1 fruit fly cellular context compared by ENCODE assay signal in the genomic region with DNA sequence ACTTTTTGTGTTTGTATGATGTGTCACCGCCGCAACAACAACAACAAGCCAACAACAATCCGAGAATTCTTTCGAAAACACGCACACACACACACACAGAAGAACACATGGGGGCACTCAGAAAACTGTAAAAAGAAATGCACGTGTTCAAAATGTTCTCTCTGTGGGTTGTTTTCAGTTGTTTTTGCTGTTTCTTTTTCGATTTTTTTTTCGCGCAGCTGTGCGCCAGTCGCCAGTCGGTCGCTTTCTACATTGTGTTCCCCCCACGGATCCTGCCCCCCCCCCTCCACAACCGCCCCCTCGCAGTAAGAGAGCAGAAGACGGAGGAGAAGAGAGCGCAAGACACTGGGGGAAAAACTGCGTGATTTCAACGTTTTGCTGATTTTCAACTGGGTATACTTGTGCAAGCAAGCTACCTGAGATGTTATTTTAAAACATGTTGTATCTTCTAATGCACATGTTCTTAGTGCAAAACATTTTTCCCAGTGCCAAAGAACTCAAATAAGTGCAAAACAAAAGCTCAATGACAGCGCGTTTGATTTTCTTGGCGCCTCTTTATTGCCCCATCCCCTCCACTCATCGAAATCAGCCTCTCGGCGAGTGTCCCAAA.
TF ChIP-seq lines count a peak whose summit lies in the region.

No protein-coding gene starts in this region.

TF ChIP-seq in whole organism, embryonic, 481 proteins besides CTCF, POLR2A, EP300 and RAD21 (continued from another document and continues in another):
- TF ChIP-seq pan (optimal IDR thresholded peaks at IDR 0.05; lab: Kevin White, UChicago) (no peak), pan (GFP tag; optimal IDR thresholded peaks at IDR 0.05 in 1 of 2, IDR thresholded peaks at IDR 0.05 in 1 of 2) (peak in 1 of 2 experiments; percentile 63), CG10654 (GFP tag; optimal IDR thresholded peaks at IDR 0.05; lab: Kevin White, UChicago) (no peak), CG2875 (GFP tag; optimal IDR thresholded peaks at IDR 0.05; lab: Kevin White, UChicago) (no peak), Doc2 (GFP tag; IDR thresholded peaks at IDR 0.05; lab: Robert Waterston, UW) (no peak), NC2α (GFP tag; optimal IDR thresholded peaks at IDR 0.05; lab: Kevin White, UChicago) (no peak), Dip3 (GFP tag; optimal IDR thresholded peaks at IDR 0.05; lab: Kevin White, UChicago) (no peak), repo (GFP tag; optimal IDR thresholded peaks at IDR 0.05; lab: Kevin White, UChicago) (no peak), CG17385 (GFP tag; optimal IDR thresholded peaks at IDR 0.05; lab: Kevin White, UChicago) (no peak), dpn (GFP tag; optimal IDR thresholded peaks at IDR 0.05; lab: Kevin White, UChicago) (peak in 1 of 2 experiments; percentile 32), CG16863 (GFP tag; optimal IDR thresholded peaks at IDR 0.05; lab: Kevin White, UChicago) (no peak), MESR4 (GFP tag; optimal IDR thresholded peaks at IDR 0.05; lab: Kevin White, UChicago) (no peak), trh (GFP tag; optimal IDR thresholded peaks at IDR 0.05; lab: Kevin White, UChicago) (no peak), pita (GFP tag; optimal IDR thresholded peaks at IDR 0.05; lab: Kevin White, UChicago) (no peak), CG4328 (GFP tag; optimal IDR thresholded peaks at IDR 0.05; lab: Kevin White, UChicago) (no peak), zfh1 (GFP tag; IDR thresholded peaks at IDR 0.05; lab: Robert Waterston, UW) (peak; percentile 61; the same call in 2 of the 3 replicates), CG12942 (GFP tag; optimal IDR thresholded peaks at IDR 0.05; lab: Kevin White, UChicago) (no peak), pb (GFP tag; optimal IDR thresholded peaks at IDR 0.05; lab: Kevin White, UChicago) (no peak), CG17361 (GFP tag; IDR thresholded peaks at IDR 0.05; lab: Robert Waterston, UW) (0 out of 3 replicates have a peak, but pooled peaks have one; percentile 36), CG3407 (GFP tag; optimal IDR thresholded peaks at IDR 0.05; lab: Kevin White, UChicago) (no peak), BtbVII (GFP tag; optimal IDR thresholded peaks at IDR 0.05; lab: Kevin White, UChicago) (no peak), org-1 (GFP tag; optimal IDR thresholded peaks at IDR 0.05; lab: Kevin White, UChicago) (peak; percentile 12), CG3163 (GFP tag; optimal IDR thresholded peaks at IDR 0.05; lab: Kevin White, UChicago) (no peak), CHES-1-like (GFP tag; optimal IDR thresholded peaks at IDR 0.05; lab: Kevin White, UChicago) (no peak), stwl (tag; optimal IDR thresholded peaks at IDR 0.05; lab: Kevin White, UChicago) (no peak), wek (GFP tag; optimal IDR thresholded peaks at IDR 0.05; lab: Kevin White, UChicago) (no peak), CG1024 (GFP tag; IDR thresholded peaks at IDR 0.05; lab: Robert Waterston, UW) (no peak), Aef1 (GFP tag; IDR thresholded peaks at IDR 0.05; lab: Robert Waterston, UW) (0 out of 3 replicates have a peak, but pooled peaks have one; percentile 27), lmd (GFP tag; IDR thresholded peaks at IDR 0.05; lab: Robert Waterston, UW) (peak; percentile 77), CG7556 (GFP tag; optimal IDR thresholded peaks at IDR 0.05; lab: Kevin White, UChicago) (peak; percentile 1), sima (GFP tag; optimal IDR thresholded peaks at IDR 0.05; lab: Kevin White, UChicago) (no peak), nmo (GFP tag; optimal IDR thresholded peaks at IDR 0.05; lab: Kevin White, UChicago) (no peak), Stat92E (GFP tag; optimal IDR thresholded peaks at IDR 0.05; lab: Kevin White, UChicago) (no peak), gt (GFP tag; IDR thresholded peaks at IDR 0.05; lab: Robert Waterston, UW) (no peak), ewg (GFP tag; optimal IDR thresholded peaks at IDR 0.05; lab: Kevin White, UChicago) (no peak), Drgx (GFP tag; IDR thresholded peaks at IDR 0.05; lab: Robert Waterston, UW) (peak; percentile 79), Dad (GFP tag; optimal IDR thresholded peaks at IDR 0.05; lab: Kevin White, UChicago) (no peak), NK7.1 (GFP tag; optimal IDR thresholded peaks at IDR 0.05; lab: Kevin White, UChicago) (no peak), sd (tag; optimal IDR thresholded peaks at IDR 0.05; lab: Kevin White, UChicago) (peak; percentile 35), trem (tag; optimal IDR thresholded peaks at IDR 0.05; lab: Kevin White, UChicago) (no peak), nerfin-2 (GFP tag; IDR thresholded peaks at IDR 0.05; lab: Robert Waterston, UW; ENCODE audit: partially characterized antibody) (no peak), CG8359 (GFP tag; optimal IDR thresholded peaks at IDR 0.05; lab: Kevin White, UChicago; ENCODE audit: borderline replicate concordance) (no peak), CG4854 (GFP tag; optimal IDR thresholded peaks at IDR 0.05; lab: Kevin White, UChicago) (no peak), CG17359 (tag; optimal IDR thresholded peaks at IDR 0.05; lab: Kevin White, UChicago) (peak; percentile 41), unc-4 (GFP tag; IDR thresholded peaks at IDR 0.05; lab: Robert Waterston, UW; ENCODE audit: partially characterized antibody) (no peak), Awh (GFP tag; IDR thresholded peaks at IDR 0.05; lab: Robert Waterston, UW) (no peak), pnt (GFP tag; optimal IDR thresholded peaks at IDR 0.05; lab: Kevin White, UChicago) (no peak), CG18599 (GFP tag; optimal IDR thresholded peaks at IDR 0.05; lab: Kevin White, UChicago) (peak; percentile 47), jing (GFP tag; optimal IDR thresholded peaks at IDR 0.05; lab: Kevin White, UChicago) (no peak), amos (GFP tag; IDR thresholded peaks at IDR 0.05; lab: Robert Waterston, UW; ENCODE audit: partially characterized antibody) (no peak), B-H2 (GFP tag; optimal IDR thresholded peaks at IDR 0.05; lab: Kevin White, UChicago) (no peak), lab (GFP tag; optimal IDR thresholded peaks at IDR 0.05; lab: Kevin White, UChicago) (peak; percentile 41), ssp (GFP tag; IDR thresholded peaks at IDR 0.05; lab: Robert Waterston, UW) (0 out of 2 replicates have a peak, but pooled peaks have one; percentile 21), cato (GFP tag; optimal IDR thresholded peaks at IDR 0.05; lab: Kevin White, UChicago; ENCODE audit: borderline replicate concordance) (no peak), aop (GFP tag; IDR thresholded peaks at IDR 0.05; lab: Robert Waterston, UW) (no peak), CG1529 (GFP tag; optimal IDR thresholded peaks at IDR 0.05; lab: Kevin White, UChicago) (no peak), CG34224 (GFP tag; IDR thresholded peaks at IDR 0.05; lab: Robert Waterston, UW; ENCODE audit: partially characterized antibody) (no peak), CG14860 (GFP tag; IDR thresholded peaks at IDR 0.05; lab: Robert Waterston, UW; ENCODE audit: partially characterized antibody) (no peak), CG6813 (GFP tag; optimal IDR thresholded peaks at IDR 0.05; lab: Kevin White, UChicago) (no peak), Hey (tag; optimal IDR thresholded peaks at IDR 0.05; lab: Kevin White, UChicago) (no peak), Max (GFP tag; optimal IDR thresholded peaks at IDR 0.05; lab: Kevin White, UChicago) (no peak), CG7745 (tag; optimal IDR thresholded peaks at IDR 0.05; lab: Kevin White, UChicago) (no peak), CG11696 (GFP tag; IDR thresholded peaks at IDR 0.05; lab: Robert Waterston, UW) (0 out of 2 replicates have a peak, but pooled peaks have one; percentile 31), CG8281 (tag; optimal IDR thresholded peaks at IDR 0.05; lab: Kevin White, UChicago) (no peak), CG13424 (tag; optimal IDR thresholded peaks at IDR 0.05; lab: Kevin White, UChicago) (peak; percentile 20), CG12071 (GFP tag; optimal IDR thresholded peaks at IDR 0.05; lab: Kevin White, UChicago) (peak; percentile 23), zen2 (GFP tag; IDR thresholded peaks at IDR 0.05; lab: Robert Waterston, UW; ENCODE audit: partially characterized antibody) (no peak), bowl (GFP tag; IDR thresholded peaks at IDR 0.05; lab: Robert Waterston, UW) (no peak), NC2β (GFP tag; optimal IDR thresholded peaks at IDR 0.05; lab: Kevin White, UChicago) (no peak), CG1602 (GFP tag; optimal IDR thresholded peaks at IDR 0.05; lab: Kevin White, UChicago) (no peak), Nf-YA (GFP tag; IDR thresholded peaks at IDR 0.05; lab: Robert Waterston, UW) (0 out of 2 replicates have a peak, but pooled peaks have one; percentile 36), onecut (GFP tag; IDR thresholded peaks at IDR 0.05; lab: Robert Waterston, UW) (no peak), Atf6 (GFP tag; IDR thresholded peaks at IDR 0.05; lab: Robert Waterston, UW) (no peak; the same call in 1 of the 2 replicates), CG11456 (GFP tag; IDR thresholded peaks at IDR 0.05; lab: Robert Waterston, UW) (peak; percentile 63; the same call in 2 of the 3 replicates), peb (GFP tag; IDR thresholded peaks at IDR 0.05; lab: Robert Waterston, UW) (no peak), fd3F (GFP tag; optimal IDR thresholded peaks at IDR 0.05; lab: Kevin White, UChicago) (no peak), CG17829 (tag; optimal IDR thresholded peaks at IDR 0.05; lab: Kevin White, UChicago) (no peak), CG9797 (GFP tag; optimal IDR thresholded peaks at IDR 0.05; lab: Kevin White, UChicago) (no peak), CG14050 (GFP tag; IDR thresholded peaks at IDR 0.05; lab: Robert Waterston, UW) (no peak), Hmx (GFP tag; optimal IDR thresholded peaks at IDR 0.05; lab: Kevin White, UChicago) (no peak), row (GFP tag; IDR thresholded peaks at IDR 0.05; lab: Robert Waterston, UW) (peak; percentile 63), tx (GFP tag; optimal IDR thresholded peaks at IDR 0.05; lab: Kevin White, UChicago) (no peak), CG10274 (GFP tag; optimal IDR thresholded peaks at IDR 0.05; lab: Kevin White, UChicago) (no peak), CrebB (tag; optimal IDR thresholded peaks at IDR 0.05; lab: Kevin White, UChicago) (no peak), CG6254 (GFP tag; optimal IDR thresholded peaks at IDR 0.05; lab: Kevin White, UChicago) (no peak), Abd-B (GFP tag; optimal IDR thresholded peaks at IDR 0.05; lab: Kevin White, UChicago) (no peak), fru (optimal IDR thresholded peaks at IDR 0.05; lab: Kevin White, UChicago) (no peak), ac (GFP tag; optimal IDR thresholded peaks at IDR 0.05; lab: Kevin White, UChicago) (no peak), Bdp1 (GFP tag; optimal IDR thresholded peaks at IDR 0.05; lab: Kevin White, UChicago) (no peak), croc (GFP tag; conservative IDR thresholded peaks at IDR 0.05; lab: Robert Waterston, UW) (no peak), Scr (GFP tag; IDR thresholded peaks at IDR 0.05; lab: Robert Waterston, UW; ENCODE audit: partially characterized antibody) (no peak), knrl (GFP tag; IDR thresholded peaks at IDR 0.05; lab: Robert Waterston, UW; ENCODE audit: partially characterized antibody) (no peak), CG2199 (GFP tag; IDR thresholded peaks at IDR 0.05; lab: Robert Waterston, UW) (no peak), lov (optimal IDR thresholded peaks at IDR 0.05; lab: Kevin White, UChicago) (no peak), lov (GFP tag; IDR thresholded peaks at IDR 0.05; lab: Robert Waterston, UW) (0 out of 3 replicates have a peak, but pooled peaks have one; percentile 10), CG4424 (GFP tag; optimal IDR thresholded peaks at IDR 0.05; lab: Kevin White, UChicago) (no peak), CG15601 (tag; optimal IDR thresholded peaks at IDR 0.05; lab: Kevin White, UChicago) (no peak), CG6683 (GFP tag; optimal IDR thresholded peaks at IDR 0.05; lab: Kevin White, UChicago) (no peak), Eip74EF (GFP tag; optimal IDR thresholded peaks at IDR 0.05; lab: Kevin White, UChicago) (no peak), jumu (GFP tag; optimal IDR thresholded peaks at IDR 0.05; lab: Kevin White, UChicago) (no peak), lbe (GFP tag; optimal IDR thresholded peaks at IDR 0.05; lab: Kevin White, UChicago) (no peak), bab2 (GFP tag; optimal IDR thresholded peaks at IDR 0.05; lab: Kevin White, UChicago) (no peak), chif (GFP tag; optimal IDR thresholded peaks at IDR 0.05; lab: Kevin White, UChicago) (no peak), CG10979 (tag; optimal IDR thresholded peaks at IDR 0.05; lab: Kevin White, UChicago) (peak; percentile 11), Kr (GFP tag; optimal IDR thresholded peaks at IDR 0.05; lab: Kevin White, UChicago) (no peak), CoRest (tag; optimal IDR thresholded peaks at IDR 0.05; lab: Kevin White, UChicago) (peak; percentile 11), CG10959 (GFP tag; IDR thresholded peaks at IDR 0.05; lab: Robert Waterston, UW) (no peak), nom (GFP tag; optimal IDR thresholded peaks at IDR 0.05; lab: Kevin White, UChicago) (peak; percentile 36), ci (GFP tag; IDR thresholded peaks at IDR 0.05; lab: Robert Waterston, UW) (0 out of 3 replicates have a peak, but pooled peaks have one; percentile 51), CG7963 (GFP tag; IDR thresholded peaks at IDR 0.05; lab: Robert Waterston, UW; ENCODE audit: partially characterized antibody) (no peak), NfI (GFP tag; optimal IDR thresholded peaks at IDR 0.05; lab: Kevin White, UChicago) (peak; percentile 19), tap (tag; optimal IDR thresholded peaks at IDR 0.05; lab: Kevin White, UChicago) (peak; percentile 17), p53 (GFP tag; optimal IDR thresholded peaks at IDR 0.05; lab: Kevin White, UChicago) (no peak), Opbp (GFP tag; IDR thresholded peaks at IDR 0.05; lab: Robert Waterston, UW; ENCODE audit: partially characterized antibody) (no peak), D (optimal IDR thresholded peaks at IDR 0.05; lab: Kevin White, UChicago) (no peak), D (GFP tag; optimal IDR thresholded peaks at IDR 0.05; lab: Kevin White, UChicago) (no peak), sim (GFP tag; IDR thresholded peaks at IDR 0.05; lab: Robert Waterston, UW) (no peak), CG7928 (GFP tag; optimal IDR thresholded peaks at IDR 0.05; lab: Kevin White, UChicago) (no peak), C15 (GFP tag; IDR thresholded peaks at IDR 0.05; lab: Robert Waterston, UW) (no peak), ind (GFP tag; optimal IDR thresholded peaks at IDR 0.05; lab: Kevin White, UChicago) (peak; percentile 38), wor (GFP tag; IDR thresholded peaks at IDR 0.05; lab: Robert Waterston, UW) (no peak), sens-2 (GFP tag; IDR thresholded peaks at IDR 0.05; lab: Robert Waterston, UW) (no peak), az2 (GFP tag; optimal IDR thresholded peaks at IDR 0.05; lab: Kevin White, UChicago) (no peak), Xrp1 (GFP tag; IDR thresholded peaks at IDR 0.05; lab: Robert Waterston, UW) (peak; percentile 18; the same call in 1 of the 2 replicates), Ssrp (tag; optimal IDR thresholded peaks at IDR 0.05; lab: Kevin White, UChicago) (no peak), nau (GFP tag; optimal IDR thresholded peaks at IDR 0.05; lab: Kevin White, UChicago) (peak; percentile 24)
